Worm (Caenorhabditis elegans): ENCODE measurements around the gene Y41G9A.10.

- TF ChIP-seq zag-1 (tag; optimal IDR thresholded peaks at IDR 0.05) (no peak), hlh-11 (tag; optimal IDR thresholded peaks at IDR 0.05) (no peak), sdz-12 (GFP tag; optimal IDR thresholded peaks at IDR 0.05) (no peak), dve-1 (tag; optimal IDR thresholded peaks at IDR 0.05; ENCODE audit: insufficient read depth) (no peak), mdl-1 (tag; optimal IDR thresholded peaks at IDR 0.05) (no peak)
Measured at ce11 chrX:2978100-2978499, 31.7 kb upstream of the Y41G9A.10 start.

All from whole organism, L4 larva.